Fruit fly (Drosophila melanogaster): Measurements from ENCODE around the gene epsilonCOP.

The epsilonCOP gene

dm6 chr2L:6490783-6491249 is 1.9 kb downstream of the epsilonCOP start, which contains the start of the genes Phf5a and CG31638 (continued):
- TF ChIP-seq zfh1 (GFP tag; IDR thresholded peaks at IDR 0.05) (peak; percentile 70), CG6272 (GFP tag; IDR thresholded peaks at IDR 0.05) (peak; percentile 98), crp (GFP tag; optimal IDR thresholded peaks at IDR 0.05) (peak; percentile 57 to 93), Hey (tag; optimal IDR thresholded peaks at IDR 0.05) (no peak), D19A (tag; optimal IDR thresholded peaks at IDR 0.05) (peak; percentile 54), CG18262 (tag; optimal IDR thresholded peaks at IDR 0.05) (peak; percentile 96), ab (GFP tag; optimal IDR thresholded peaks at IDR 0.05) (peak; percentile 66), kay (GFP tag; optimal IDR thresholded peaks at IDR 0.05) (peak; percentile 40), CG18476 (GFP tag; optimal IDR thresholded peaks at IDR 0.05) (peak; percentile 7), CG10366 (GFP tag; IDR thresholded peaks at IDR 0.05) (peak; percentile 43), sna (GFP tag; IDR thresholded peaks at IDR 0.05; ENCODE audit: partially characterized antibody) (no peak; the same call in 1 of the 2 replicates), cwo (GFP tag; optimal IDR thresholded peaks at IDR 0.05) (peak; percentile 87), CG7357 (GFP tag; IDR thresholded peaks at IDR 0.05) (peak; percentile 91), CG7745 (tag; optimal IDR thresholded peaks at IDR 0.05) (peak; percentile 72), CG12155 (GFP tag; optimal IDR thresholded peaks at IDR 0.05) (peak; percentile 76), CG1647 (GFP tag; optimal IDR thresholded peaks at IDR 0.05) (no peak), Oaz (GFP tag; IDR thresholded peaks at IDR 0.05) (peak; percentile 63; the same call in 1 of the 2 replicates), lbe (GFP tag; optimal IDR thresholded peaks at IDR 0.05) (peak; percentile 93), ash1 (GFP tag; optimal IDR thresholded peaks at IDR 0.05) (no peak), Ada2b (GFP tag; IDR thresholded peaks at IDR 0.05) (peak; percentile 54), shn (GFP tag; optimal IDR thresholded peaks at IDR 0.05) (peak; percentile 58), Gsc (GFP tag; IDR thresholded peaks at IDR 0.05) (peak; percentile 87), CG9437 (GFP tag; optimal IDR thresholded peaks at IDR 0.05) (peak; percentile 87), trh (GFP tag; optimal IDR thresholded peaks at IDR 0.05) (peak; percentile 44), vfl (GFP tag; optimal IDR thresholded peaks at IDR 0.05) (peak; percentile 86), toy (GFP tag; IDR thresholded peaks at IDR 0.05) (peak; percentile 90), CG13296 (GFP tag; optimal IDR thresholded peaks at IDR 0.05) (peak; percentile 92), chn (GFP tag; optimal IDR thresholded peaks at IDR 0.05) (peak; percentile 91), CG5953 (GFP tag; IDR thresholded peaks at IDR 0.05) (no peak), Usf (GFP tag; optimal IDR thresholded peaks at IDR 0.05) (peak; percentile 58), sr (GFP tag; IDR thresholded peaks at IDR 0.05) (0 out of 3 replicates have a peak, but pooled peaks have one; percentile 18), Kr (GFP tag; optimal IDR thresholded peaks at IDR 0.05) (no peak), fru (optimal IDR thresholded peaks at IDR 0.05) (no peak), pho (GFP tag; optimal IDR thresholded peaks at IDR 0.05) (no peak), lilli (GFP tag; optimal IDR thresholded peaks at IDR 0.05) (peak; percentile 95), Elba2 (GFP tag; optimal IDR thresholded peaks at IDR 0.05) (peak; percentile 63), CG1603 (tag; optimal IDR thresholded peaks at IDR 0.05) (peak; percentile 44), CkIIα-i1 (GFP tag; IDR thresholded peaks at IDR 0.05) (no peak), Lpt (GFP tag; optimal IDR thresholded peaks at IDR 0.05) (no peak), CG10654 (GFP tag; optimal IDR thresholded peaks at IDR 0.05) (peak; percentile 96), exex (tag; optimal IDR thresholded peaks at IDR 0.05) (peak; percentile 82), Pdp1 (GFP tag; optimal IDR thresholded peaks at IDR 0.05) (peak; percentile 14 to 87), tap (tag; optimal IDR thresholded peaks at IDR 0.05) (peak; percentile 93), MBD-R2 (GFP tag; IDR thresholded peaks at IDR 0.05) (peak; percentile 90), CG4707 (GFP tag; optimal IDR thresholded peaks at IDR 0.05) (peak; percentile 49), CG2889 (GFP tag; IDR thresholded peaks at IDR 0.05) (peak; percentile 97), Oli (tag; optimal IDR thresholded peaks at IDR 0.05) (peak; percentile 89), CG4404 (GFP tag; IDR thresholded peaks at IDR 0.05) (peak; percentile 97), klu (GFP tag; IDR thresholded peaks at IDR 0.05) (0 out of 2 replicates have a peak, but pooled peaks have one; percentile 32), pan (optimal IDR thresholded peaks at IDR 0.05) (no peak), pan (GFP tag; optimal IDR thresholded peaks at IDR 0.05 in 1 of 2, IDR thresholded peaks at IDR 0.05 in 1 of 2) (peak in 1 of 2 experiments; percentile 98), fu2 (GFP tag; optimal IDR thresholded peaks at IDR 0.05) (peak; percentile 76)

Measured in whole organism, embryonic.